Worm (Caenorhabditis elegans): ENCODE measurements around the gene lpd-7.

- no peak for TF ChIP-seq ceh-39 (tag; optimal IDR thresholded peaks at IDR 0.05)
- TF ChIP-seq nhr-237 (tag; optimal IDR thresholded peaks at IDR 0.05) = no peak
- TF ChIP-seq unc-62 (GFP tag; optimal IDR thresholded peaks at IDR 0.05) = no peak
- TF ChIP-seq nhr-12 (tag; optimal IDR thresholded peaks at IDR 0.05) = no peak
These were observed 9.7 kb downstream of the lpd-7 start, which contains the start of gene R13A5.10 for ce11 chrIII:7582885-7583284.
